Fruit fly (Drosophila melanogaster) whole organism, embryonic: Measurements from ENCODE around the gene CG9992.

Experiments
- CG10267 ChIP-seq: fragments of 200-800 bp; sonication (Bioruptor generic); optimal IDR thresholded peaks from 2 replicates; lab custom pipeline; 2018; ENCODE audit warnings: missing biosample characterization, mild to moderate bottlenecking, missing genetic modification characterization, moderate library complexity
- CG10462 ChIP-seq: fragments of 200-800 bp; sonication (Bioruptor generic); optimal IDR thresholded peaks from 2 replicates; lab custom pipeline; 2016; ENCODE audit warnings: missing biosample characterization, missing genetic modification characterization
- CG10979 ChIP-seq: fragments of 200-800 bp; sonication (Bioruptor generic); optimal IDR thresholded peaks from 2 replicates; lab custom pipeline; 2018; ENCODE audit warnings: missing biosample characterization, mild to moderate bottlenecking, missing genetic modification characterization, moderate library complexity
- CG12155 ChIP-seq: fragments of 200-800 bp; sonication (Bioruptor generic); optimal IDR thresholded peaks from 3 replicates; lab custom pipeline; 2016; ENCODE audit warnings: missing biosample characterization, missing genetic modification characterization
- CG12659 ChIP-seq: fragments of 200-800 bp; sonication (Bioruptor generic); optimal IDR thresholded peaks from 3 replicates; lab custom pipeline; 2017; ENCODE audit warnings: mild to moderate bottlenecking, missing biosample characterization, missing genetic modification reagents, missing genetic modification characterization
- CG14860 ChIP-seq: fragments of 200-800 bp; sonication (Bioruptor generic); IDR thresholded peaks from 3 replicates; pipeline ENCODE4 v1.3.6; 2022; ENCODE audit warnings: missing biosample characterization, missing genetic modification characterization; ENCODE audit not compliant: partially characterized antibody
- CG16813 ChIP-seq: fragments of 200-800 bp; sonication (Bioruptor generic); IDR thresholded peaks from 3 replicates; pipeline ENCODE4 v1.3.6; 2022; ENCODE audit warnings: missing biosample characterization, missing genetic modification characterization; ENCODE audit not compliant: partially characterized antibody
- CG17361 ChIP-seq: fragments of 200-800 bp; sonication (Bioruptor generic); IDR thresholded peaks from 3 replicates; pipeline ENCODE4 v1.3.6; 2022; ENCODE audit warnings: missing biosample characterization, missing genetic modification characterization
- CG17829 ChIP-seq: fragments of 200-800 bp; optimal IDR thresholded peaks from 2 replicates; lab custom pipeline; 2019; ENCODE audit warnings: missing biosample characterization, mild to moderate bottlenecking, missing genetic modification characterization, moderate library complexity
- CG18262 ChIP-seq: fragments of 200-800 bp; optimal IDR thresholded peaks from 3 replicates; lab custom pipeline; 2019; ENCODE audit warnings: missing biosample characterization, mild to moderate bottlenecking, missing genetic modification characterization, moderate library complexity
- CG2116 ChIP-seq: fragments of 200-800 bp; sonication (Bioruptor generic); optimal IDR thresholded peaks from 3 replicates; lab custom pipeline; 2018; ENCODE audit warnings: missing biosample characterization, mild to moderate bottlenecking, missing genetic modification characterization
- CG2120 ChIP-seq: fragments of 200-800 bp; sonication (Bioruptor generic); optimal IDR thresholded peaks from 3 replicates; lab custom pipeline; 2016; ENCODE audit warnings: missing biosample characterization, missing genetic modification characterization
- CG30403 ChIP-seq: fragments of 200-800 bp; sonication (Bioruptor generic); optimal IDR thresholded peaks from 3 replicates; lab custom pipeline; 2016; ENCODE audit warnings: missing biosample characterization, missing genetic modification characterization
- CG3281 ChIP-seq: fragments of 200-800 bp; sonication (Bioruptor generic); optimal IDR thresholded peaks from 3 replicates; lab custom pipeline; 2017; ENCODE audit warnings: missing biosample characterization, mild to moderate bottlenecking, missing genetic modification characterization
- CG4360 ChIP-seq: fragments of 200-800 bp; sonication (Bioruptor generic); IDR thresholded peaks from 2 replicates; pipeline ENCODE4 v1.3.6; 2022; ENCODE audit warnings: missing biosample characterization, missing genetic modification characterization
- CG6813 ChIP-seq: fragments of 200-800 bp; sonication (Bioruptor generic); optimal IDR thresholded peaks from 2 replicates; lab custom pipeline; 2017; ENCODE audit warnings: missing biosample characterization, missing genetic modification characterization, mild to moderate bottlenecking, moderate library complexity, missing genetic modification reagents
- CG7556 ChIP-seq: fragments of 200-800 bp; sonication (Bioruptor generic); optimal IDR thresholded peaks from 2 replicates; lab custom pipeline; 2017; ENCODE audit warnings: missing biosample characterization, mild to moderate bottlenecking, missing genetic modification characterization
- CG7963 ChIP-seq: fragments of 200-800 bp; sonication (Bioruptor generic); IDR thresholded peaks from 3 replicates; pipeline ENCODE4 v1.3.6; 2022; ENCODE audit warnings: missing biosample characterization, missing genetic modification characterization; ENCODE audit not compliant: partially characterized antibody
- Chrac-16 ChIP-seq: fragments of 200-800 bp; sonication (Bioruptor generic); optimal IDR thresholded peaks from 3 replicates; lab custom pipeline; 2016; ENCODE audit warnings: missing biosample characterization, missing genetic modification characterization
- D19A ChIP-seq: fragments of 200-800 bp; optimal IDR thresholded peaks from 3 replicates; lab custom pipeline; 2019; ENCODE audit warnings: missing biosample characterization, mild to moderate bottlenecking, missing genetic modification characterization, moderate library complexity
- Drgx ChIP-seq: fragments of 200-800 bp; sonication (Bioruptor generic); IDR thresholded peaks from 2 replicates; pipeline ENCODE4 v1.3.6; 2022; ENCODE audit warnings: missing biosample characterization, missing genetic modification characterization
- HLH4C ChIP-seq: fragments of 200-800 bp; sonication (Bioruptor generic); IDR thresholded peaks from 3 replicates; pipeline ENCODE4 v1.3.6; 2022; ENCODE audit warnings: missing biosample characterization, missing genetic modification characterization; ENCODE audit not compliant: partially characterized antibody
- Hr51 ChIP-seq, 2 experiments: fragments of 200-800 bp; sonication (Bioruptor generic); optimal IDR thresholded peaks; 2 replicates in 1 of 2; 3 replicates in 1 of 2; lab custom pipeline; 2016 to 2018; ENCODE audit warnings: missing biosample characterization in 2 of 2, missing genetic modification characterization in 2 of 2, mild to moderate bottlenecking in 1 of 2, moderate library complexity in 1 of 2
- Hsf ChIP-seq: fragments of 200-800 bp; sonication (Bioruptor generic); optimal IDR thresholded peaks from 3 replicates; lab custom pipeline; 2016; ENCODE audit warnings: missing biosample characterization, missing genetic modification characterization
- PHDP ChIP-seq: fragments of 200-800 bp; sonication (Bioruptor generic); optimal IDR thresholded peaks from 3 replicates; lab custom pipeline; 2018; ENCODE audit warnings: missing biosample characterization, mild to moderate bottlenecking, missing genetic modification characterization, moderate library complexity
- Scr ChIP-seq: fragments of 200-800 bp; sonication (Bioruptor generic); IDR thresholded peaks from 2 replicates; pipeline ENCODE4 v1.3.6; 2022; ENCODE audit warnings: missing biosample characterization, missing genetic modification characterization; ENCODE audit not compliant: partially characterized antibody
- Sox100B ChIP-seq: fragments of 200-800 bp; sonication (Bioruptor generic); optimal IDR thresholded peaks from 3 replicates; lab custom pipeline; 2018; ENCODE audit warnings: missing biosample characterization, mild to moderate bottlenecking, missing genetic modification characterization
- ac ChIP-seq: fragments of 200-800 bp; sonication (Bioruptor generic); optimal IDR thresholded peaks from 3 replicates; lab custom pipeline; 2017; ENCODE audit warnings: missing biosample characterization, mild to moderate bottlenecking, missing genetic modification characterization
- az2 ChIP-seq: fragments of 200-800 bp; sonication (Bioruptor generic); optimal IDR thresholded peaks from 3 replicates; lab custom pipeline; 2016; ENCODE audit warnings: missing biosample characterization, missing genetic modification characterization
- crp ChIP-seq, 2 experiments: fragments of 200-800 bp; sonication (Bioruptor generic); optimal IDR thresholded peaks; 2 replicates in 1 of 2; 3 replicates in 1 of 2; lab custom pipeline; 2017; ENCODE audit warnings: missing biosample characterization in 2 of 2, missing genetic modification characterization in 2 of 2, mild to moderate bottlenecking in 1 of 2, moderate library complexity in 1 of 2
- dpn ChIP-seq, 2 experiments: fragments of 200-800 bp; sonication (Bioruptor generic); optimal IDR thresholded peaks; 3 replicates each; lab custom pipeline; 2016; ENCODE audit warnings: missing biosample characterization in 2 of 2, missing genetic modification characterization in 2 of 2
- gem ChIP-seq: fragments of 200-800 bp; sonication (Bioruptor generic); optimal IDR thresholded peaks from 2 replicates; lab custom pipeline; 2019; ENCODE audit warnings: missing biosample characterization, mild to moderate bottlenecking, missing genetic modification characterization, moderate library complexity
- inv ChIP-seq: fragments of 200-800 bp; sonication (Bioruptor generic); IDR thresholded peaks from 2 replicates; pipeline ENCODE4 v1.3.6; 2022; ENCODE audit warnings: missing biosample characterization, missing genetic modification characterization; ENCODE audit not compliant: partially characterized antibody
- lilli ChIP-seq: fragments of 200-800 bp; sonication (Bioruptor generic); optimal IDR thresholded peaks from 3 replicates; lab custom pipeline; 2016; ENCODE audit warnings: missing biosample characterization, missing genetic modification characterization
- nerfin-2 ChIP-seq: fragments of 200-800 bp; sonication (Bioruptor generic); IDR thresholded peaks from 2 replicates; pipeline ENCODE4 v1.3.6; 2022; ENCODE audit warnings: missing biosample characterization, missing genetic modification characterization; ENCODE audit not compliant: partially characterized antibody
- schlank ChIP-seq: fragments of 200-800 bp; sonication (Bioruptor generic); optimal IDR thresholded peaks from 2 replicates; lab custom pipeline; 2018; ENCODE audit warnings: missing biosample characterization, mild to moderate bottlenecking, missing genetic modification characterization
- sens ChIP-seq: fragments of 200-800 bp; sonication (Bioruptor generic); peaks from one replicate; lab custom pipeline; 2016; ENCODE audit warnings: missing biosample characterization, missing genetic modification characterization
- tap ChIP-seq: fragments of 200-800 bp; optimal IDR thresholded peaks from 3 replicates; lab custom pipeline; 2019; ENCODE audit warnings: missing biosample characterization, mild to moderate bottlenecking, missing genetic modification characterization, moderate library complexity
- tna ChIP-seq: fragments of 200-800 bp; sonication (Bioruptor generic); IDR thresholded peaks from 2 replicates; pipeline ENCODE4 v1.3.6; 2022; ENCODE audit warnings: missing biosample characterization, missing genetic modification characterization; ENCODE audit not compliant: partially characterized antibody
- zf30C ChIP-seq: fragments of 200-800 bp; sonication (Bioruptor generic); optimal IDR thresholded peaks from 3 replicates; lab custom pipeline; 2018; ENCODE audit warnings: missing biosample characterization, mild to moderate bottlenecking, missing genetic modification characterization

Gene CG9992

dm6 chrX:16371923-16372322 is 12.8 kb downstream of the CG9992 start:
- TF ChIP-seq lilli (GFP tag; lab: Kevin White, UChicago) (peak; percentile 13), Hr51 (GFP tag; optimal IDR thresholded peaks at IDR 0.05; lab: Kevin White, UChicago) (no peak), dpn (GFP tag; optimal IDR thresholded peaks at IDR 0.05; lab: Kevin White, UChicago) (peak in 1 of 2 experiments; percentile 12), CG10267 (tag; lab: Kevin White, UChicago) (peak; percentile 12), tap (no peak), CG7556 (GFP tag; lab: Kevin White, UChicago) (no peak), CG4360 (GFP tag; lab: Robert Waterston, UW) (no peak), Drgx (GFP tag; lab: Robert Waterston, UW) (peak; percentile 52; the same call in 1 of the 2 replicates), crp (GFP tag; optimal IDR thresholded peaks at IDR 0.05; lab: Kevin White, UChicago) (peak in 1 of 2 experiments; percentile 5), CG10462 (GFP tag; lab: Kevin White, UChicago) (no peak), Hsf (GFP tag; lab: Kevin White, UChicago) (peak; percentile 14), CG17829 (tag; lab: Kevin White, UChicago) (peak; percentile 21), zf30C (GFP tag; lab: Kevin White, UChicago) (peak; percentile 17), CG17361 (GFP tag; lab: Robert Waterston, UW) (no peak; the same call in 2 of the 3 replicates), CG12659 (GFP tag; lab: Kevin White, UChicago) (peak; percentile 18), Chrac-16 (GFP tag; lab: Kevin White, UChicago) (peak; percentile 14), Sox100B (peak; percentile 46), CG2120 (peak; percentile 24), CG10979 (tag; lab: Kevin White, UChicago) (peak; percentile 10), CG18262 (tag; lab: Kevin White, UChicago) (peak; percentile 36), PHDP (peak; percentile 20), CG30403 (GFP tag; lab: Kevin White, UChicago) (peak; percentile 28), az2 (GFP tag; lab: Kevin White, UChicago) (no peak), sens (GFP tag; lab: Kevin White, UChicago) (peak; percentile 69), D19A (peak; percentile 2), CG12155 (GFP tag; lab: Kevin White, UChicago) (peak; percentile 2), gem (tag; lab: Kevin White, UChicago) (peak; percentile 59), CG3281 (GFP tag; lab: Kevin White, UChicago) (peak; percentile 42), CG6813 (no peak), CG2116 (GFP tag; lab: Kevin White, UChicago) (peak; percentile 3)

dm6 chrX:16368585-16368984 is 16.1 kb downstream of the CG9992 start:
- TF ChIP-seq Scr (GFP tag; lab: Robert Waterston, UW) (peak; percentile 23), nerfin-2 (peak; percentile 43), schlank (tag; lab: Kevin White, UChicago) (no peak), HLH4C (GFP tag; lab: Robert Waterston, UW) (peak; percentile 55; the same call in 2 of the 3 replicates), CG14860 (GFP tag; lab: Robert Waterston, UW) (peak; percentile 50; the same call in 2 of the 3 replicates), tna (peak; percentile 41; the same call in 1 of the 2 replicates), inv (GFP tag; lab: Robert Waterston, UW) (peak; percentile 36; the same call in 1 of the 2 replicates), CG16813 (peak; percentile 26; the same call in 1 of the 3 replicates), ac (no peak), CG7963 (GFP tag; lab: Robert Waterston, UW) (peak; percentile 52; the same call in 2 of the 3 replicates)
